Worm (Caenorhabditis elegans) whole organism, young adult: ENCODE results near the gene F22B5.5.

Experiments
- B0019.2 ChIP-seq: fragments of 200-800 bp; sonication (Bioruptor generic); conservative IDR thresholded peaks from 2 replicates; pipeline ENCODE4 v1.3.6; 2022; ENCODE audit warnings: missing genetic modification reagents, missing genetic modification characterization, missing compliant biosample characterization
- F10E7.11 ChIP-seq: sonication (generic microtip); optimal IDR thresholded peaks from 2 replicates; lab custom pipeline; 2017; ENCODE audit warnings: mild to moderate bottlenecking, missing genetic modification characterization, moderate library complexity, missing compliant biosample characterization
- F22D6.2 ChIP-seq: sonication (generic microtip); optimal IDR thresholded peaks from 2 replicates; lab custom pipeline; 2016; ENCODE audit warnings: mild to moderate bottlenecking, missing genetic modification characterization, missing compliant biosample characterization
- F33H1.4 ChIP-seq: fragments of 200-800 bp; sonication (Bioruptor generic); IDR thresholded peaks from 2 replicates; pipeline ENCODE4 v1.3.6; 2022; ENCODE audit warnings: missing genetic modification reagents, missing genetic modification characterization, missing compliant biosample characterization
- F49E8.2 ChIP-seq: sonication (generic microtip); optimal IDR thresholded peaks from 3 replicates; lab custom pipeline; 2017; ENCODE audit warnings: missing genetic modification characterization, mild to moderate bottlenecking, missing compliant biosample characterization, antibody characterized with exemption, moderate library complexity; ENCODE audit not compliant: insufficient read depth
- F52B5.7 ChIP-seq: sonication (generic microtip); optimal IDR thresholded peaks from 2 replicates; lab custom pipeline; 2016; ENCODE audit warnings: mild to moderate bottlenecking, missing genetic modification characterization, missing compliant biosample characterization
- T07F8.4 ChIP-seq: sonication (generic microtip); optimal IDR thresholded peaks from 2 replicates; lab custom pipeline; 2016; ENCODE audit warnings: mild to moderate bottlenecking, missing genetic modification characterization, moderate library complexity, missing compliant biosample characterization
- Y53G8AR.9 ChIP-seq: fragments of 200-800 bp; sonication (Bioruptor generic); conservative IDR thresholded peaks from 2 replicates; pipeline ENCODE4 v1.3.6; 2022; ENCODE audit warnings: missing genetic modification reagents, missing genetic modification characterization, missing compliant biosample characterization
- Y79H2A.3 ChIP-seq: fragments of 200-800 bp; sonication (Bioruptor generic); conservative IDR thresholded peaks from 2 replicates; pipeline ENCODE4 v1.3.6; 2022; ENCODE audit warnings: missing genetic modification reagents, missing genetic modification characterization, missing compliant biosample characterization
- ZK185.1 ChIP-seq: sonication (generic microtip); optimal IDR thresholded peaks from 2 replicates; lab custom pipeline; 2016; ENCODE audit warnings: mild to moderate bottlenecking, missing genetic modification characterization, missing compliant biosample characterization; ENCODE audit not compliant: poor library complexity, severe bottlenecking
- aptf-3 ChIP-seq: fragments of 200-800 bp; sonication (Bioruptor generic); IDR thresholded peaks from 2 replicates; pipeline ENCODE4 v1.3.6; 2022; ENCODE audit warnings: missing genetic modification characterization, missing compliant biosample characterization
- bed-2 ChIP-seq: fragments of 200-800 bp; sonication (Bioruptor generic); IDR thresholded peaks from 2 replicates; pipeline ENCODE4 v1.3.6; 2022; ENCODE audit warnings: missing genetic modification reagents, missing genetic modification characterization, missing compliant biosample characterization
- cebp-2 ChIP-seq: fragments of 200-800 bp; sonication (Bioruptor generic); IDR thresholded peaks from 2 replicates; pipeline ENCODE4 v1.3.6; 2022; ENCODE audit warnings: missing genetic modification characterization, missing compliant biosample characterization
- ceh-27 ChIP-seq: fragments of 200-800 bp; sonication (Bioruptor generic); optimal IDR thresholded peaks from 2 replicates; lab custom pipeline; 2018; ENCODE audit warnings: mild to moderate bottlenecking, missing genetic modification characterization, moderate library complexity, missing compliant biosample characterization
- ceh-40 ChIP-seq: fragments of 200-800 bp; sonication (Bioruptor generic); IDR thresholded peaks from 2 replicates; pipeline ENCODE4 v1.3.6; 2022; ENCODE audit warnings: missing genetic modification characterization, missing compliant biosample characterization
- die-1 ChIP-seq: sonication (generic microtip); optimal IDR thresholded peaks from 2 replicates; lab custom pipeline; 2016; ENCODE audit warnings: missing genotype, mild to moderate bottlenecking, missing genetic modification characterization, missing compliant biosample characterization
- egl-18 ChIP-seq: fragments of 200-800 bp; sonication (Bioruptor generic); IDR thresholded peaks from 2 replicates; pipeline ENCODE4 v1.3.6; 2022; ENCODE audit warnings: missing genetic modification reagents, missing genetic modification characterization, missing compliant biosample characterization
- ets-4 ChIP-seq: fragments of 200-800 bp; sonication (Bioruptor generic); optimal IDR thresholded peaks from 2 replicates; lab custom pipeline; 2018; ENCODE audit warnings: mild to moderate bottlenecking, missing genetic modification characterization, missing compliant biosample characterization
- him-1 ChIP-seq: sonication (generic microtip); optimal IDR thresholded peaks from 2 replicates; lab custom pipeline; 2016; ENCODE audit warnings: missing genotype, missing genetic modification reagents, missing genetic modification characterization, missing compliant biosample characterization
- hmg-1.2 ChIP-seq: fragments of 200-800 bp; sonication (Bioruptor generic); IDR thresholded peaks from 2 replicates; pipeline ENCODE4 v1.3.6; 2022; ENCODE audit warnings: missing genetic modification reagents, missing genetic modification characterization, missing compliant biosample characterization
- hmg-20 ChIP-seq: fragments of 200-800 bp; sonication (Bioruptor generic); IDR thresholded peaks from 2 replicates; pipeline ENCODE4 v1.3.6; 2022; ENCODE audit warnings: missing genetic modification reagents, missing genetic modification characterization, missing compliant biosample characterization
- hrde-1 ChIP-seq: sonication (generic microtip); optimal IDR thresholded peaks from 2 replicates; lab custom pipeline; 2016; ENCODE audit warnings: missing genetic modification characterization, mild to moderate bottlenecking, missing compliant biosample characterization, moderate library complexity, missing genotype, missing genetic modification reagents, borderline replicate concordance
- hsf-1 ChIP-seq: fragments of 200-800 bp; sonication (Bioruptor generic); IDR thresholded peaks from 2 replicates; pipeline ENCODE4 v1.3.6; 2022; ENCODE audit warnings: missing genetic modification reagents, missing genetic modification characterization, missing compliant biosample characterization
- lag-1 ChIP-seq: fragments of 200-800 bp; sonication (Bioruptor generic); IDR thresholded peaks from 2 replicates; pipeline ENCODE4 v1.3.6; 2022; ENCODE audit warnings: missing genetic modification reagents, missing genetic modification characterization, missing compliant biosample characterization
- let-607 ChIP-seq, 2 experiments: fragments of 200-800 bp in 1 of 2; sonication (Bioruptor generic) in 1 of 2; sonication (generic microtip) in 1 of 2; optimal IDR thresholded peaks; 2 replicates each; lab custom pipeline; 2016 to 2018; ENCODE audit warnings: mild to moderate bottlenecking in 2 of 2, missing compliant biosample characterization in 2 of 2, missing genetic modification characterization in 2 of 2, moderate library complexity in 2 of 2, missing genotype in 1 of 2
- lin-26 ChIP-seq: fragments of 200-800 bp; sonication (Bioruptor generic); IDR thresholded peaks from 2 replicates; pipeline ENCODE4 v1.3.6; 2022; ENCODE audit warnings: missing genetic modification reagents, missing genetic modification characterization, missing compliant biosample characterization
- lin-54 ChIP-seq: fragments of 200-800 bp; sonication (Bioruptor generic); optimal IDR thresholded peaks from 2 replicates; lab custom pipeline; 2018; ENCODE audit warnings: mild to moderate bottlenecking, missing genetic modification characterization, missing compliant biosample characterization
- lir-1 ChIP-seq: fragments of 200-800 bp; sonication (Bioruptor generic); conservative IDR thresholded peaks from 2 replicates; pipeline ENCODE4 v1.3.6; 2022; ENCODE audit warnings: missing genetic modification reagents, missing genetic modification characterization, missing compliant biosample characterization
- lsl-1 ChIP-seq: fragments of 200-800 bp; sonication (Bioruptor generic); optimal IDR thresholded peaks from 2 replicates; lab custom pipeline; 2018; ENCODE audit warnings: mild to moderate bottlenecking, missing genetic modification characterization, moderate library complexity, missing compliant biosample characterization
- madf-10 ChIP-seq: sonication (generic microtip); optimal IDR thresholded peaks from 2 replicates; lab custom pipeline; 2016; ENCODE audit warnings: mild to moderate bottlenecking, missing genetic modification characterization, missing compliant biosample characterization
- mel-28 ChIP-seq: sonication (generic microtip); optimal IDR thresholded peaks from 2 replicates; lab custom pipeline; 2016; ENCODE audit warnings: borderline replicate concordance, mild to moderate bottlenecking, missing genetic modification characterization, missing compliant biosample characterization
- nfya-1 ChIP-seq: sonication (generic microtip); optimal IDR thresholded peaks from 2 replicates; lab custom pipeline; 2017; ENCODE audit warnings: antibody characterized with exemption, missing compliant biosample characterization, missing genetic modification characterization, borderline replicate concordance; ENCODE audit not compliant: insufficient read depth
- nfya-2 ChIP-seq: fragments of 200-800 bp; sonication (Bioruptor generic); IDR thresholded peaks from 2 replicates; pipeline ENCODE4 v1.3.6; 2022; ENCODE audit warnings: missing genetic modification reagents, missing genetic modification characterization, missing compliant biosample characterization
- nfyb-1 ChIP-seq: fragments of 200-800 bp; sonication (Bioruptor generic); IDR thresholded peaks from 2 replicates; pipeline ENCODE4 v1.3.6; 2022; ENCODE audit warnings: missing genetic modification reagents, missing genetic modification characterization, missing compliant biosample characterization
- repo-1 ChIP-seq: sonication (generic microtip); optimal IDR thresholded peaks from 2 replicates; lab custom pipeline; 2017; ENCODE audit warnings: mild to moderate bottlenecking, missing genetic modification characterization, missing compliant biosample characterization
- sdz-38 ChIP-seq: sonication (generic microtip); optimal IDR thresholded peaks from 2 replicates; lab custom pipeline; 2016; ENCODE audit warnings: missing genotype, missing genetic modification characterization, missing compliant biosample characterization
- sea-2 ChIP-seq: fragments of 200-800 bp; sonication (Bioruptor generic); IDR thresholded peaks from 2 replicates; pipeline ENCODE4 v1.3.6; 2022; ENCODE audit warnings: missing genetic modification characterization, missing compliant biosample characterization
- snpc-1.3 ChIP-seq: sonication (generic microtip); optimal IDR thresholded peaks from 2 replicates; lab custom pipeline; 2017; ENCODE audit warnings: missing genetic modification characterization, mild to moderate bottlenecking, missing compliant biosample characterization, antibody characterized with exemption, moderate library complexity, missing genotype, missing genetic modification reagents; ENCODE audit not compliant: insufficient read depth
- snpc-3.4 ChIP-seq: sonication (generic microtip); optimal IDR thresholded peaks from 2 replicates; lab custom pipeline; 2017; ENCODE audit warnings: missing genetic modification characterization, mild to moderate bottlenecking, missing compliant biosample characterization, antibody characterized with exemption, moderate library complexity, missing genotype, missing genetic modification reagents
- snpc-4 ChIP-seq, 5 experiments: fragments of 150-350 bp in 1 of 5; sonication (generic microtip) in 4 of 5; optimal IDR thresholded peaks; 2 replicates each; lab custom pipeline; 2014 to 2018; ENCODE audit warnings: missing genetic modification characterization in 5 of 5, missing biosample characterization in 3 of 5, antibody characterized with exemption in 2 of 5, mild to moderate bottlenecking in 2 of 5, missing compliant biosample characterization in 2 of 5, missing genotype in 2 of 5, moderate library complexity in 2 of 5, missing genetic modification reagents in 1 of 5
- sptf-2 ChIP-seq: fragments of 200-800 bp; sonication (Bioruptor generic); optimal IDR thresholded peaks from 2 replicates; lab custom pipeline; 2018; ENCODE audit warnings: mild to moderate bottlenecking, missing genetic modification characterization, missing compliant biosample characterization
- unc-62 ChIP-seq: fragments of 150-350 bp; optimal IDR thresholded peaks from 2 replicates; lab custom pipeline; 2014; ENCODE audit warnings: missing biosample characterization, missing genetic modification reagents, missing genetic modification characterization
- zfh-2 ChIP-seq: fragments of 200-800 bp; sonication (Bioruptor generic); conservative IDR thresholded peaks from 2 replicates; pipeline ENCODE4 v1.3.6; 2022; ENCODE audit warnings: missing genetic modification reagents, missing genetic modification characterization, missing compliant biosample characterization
- ztf-28 ChIP-seq: fragments of 200-800 bp; sonication (Bioruptor generic); IDR thresholded peaks from 2 replicates; pipeline ENCODE4 v1.3.6; 2022; ENCODE audit warnings: missing genetic modification reagents, missing genetic modification characterization, missing compliant biosample characterization
- ztf-3 ChIP-seq: fragments of 200-800 bp; sonication (Bioruptor generic); optimal IDR thresholded peaks from 2 replicates; lab custom pipeline; 2018; ENCODE audit warnings: mild to moderate bottlenecking, missing genetic modification characterization, missing compliant biosample characterization
- ztf-6 ChIP-seq: fragments of 200-800 bp; sonication (Bioruptor generic); IDR thresholded peaks from 2 replicates; pipeline ENCODE4 v1.3.6; 2022; ENCODE audit warnings: missing genetic modification reagents, missing genetic modification characterization, missing compliant biosample characterization

Gene F22B5.5

ce11 chrII:8441519-8441918, 12.9 kb downstream of the F22B5.5 start (continued):
- peak; percentile 59 for TF ChIP-seq snpc-4 (GFP tag; optimal IDR thresholded peaks at IDR 0.05; lab: Kevin White, UChicago)
- peak in 2 of 4 experiments; percentile 26 to 60 for TF ChIP-seq snpc-4 (tag; optimal IDR thresholded peaks at IDR 0.05; lab: Kevin White, UChicago)
- no peak for TF ChIP-seq F49E8.2
- TF ChIP-seq F10E7.11 = peak; percentile 90
- 0 out of 2 replicates have a peak, but pooled peaks have one; percentile 84 for TF ChIP-seq cebp-2
- TF ChIP-seq zfh-2 (GFP tag; lab: Robert Waterston, UW) = no peak
- peak; percentile 49 for TF ChIP-seq F33H1.4
- TF ChIP-seq B0019.2 = no peak
- 0 out of 2 replicates have a peak, but pooled peaks have one; percentile 29 for TF ChIP-seq sea-2 (GFP tag; lab: Robert Waterston, UW)
- peak; percentile 93 for TF ChIP-seq Y53G8AR.9 (GFP tag; lab: Robert Waterston, UW)
- TF ChIP-seq snpc-3.4 (tag; lab: Kevin White, UChicago) = peak; percentile 92
- no peak for TF ChIP-seq nfya-1 (tag; lab: Kevin White, UChicago)
- TF ChIP-seq sdz-38 (tag; lab: Kevin White, UChicago) = peak; percentile 27
- TF ChIP-seq sptf-2 (GFP tag; lab: Kevin White, UChicago) = no peak
- peak; percentile 66 for TF ChIP-seq lin-54 (GFP tag; lab: Kevin White, UChicago)
- peak; percentile 65; the same call in 1 of the 2 replicates for TF ChIP-seq ztf-6
- TF ChIP-seq lsl-1 (GFP tag; lab: Kevin White, UChicago) = peak; percentile 44
- 0 out of 2 replicates have a peak, but pooled peaks have one; percentile 25 for TF ChIP-seq ztf-28
- no peak for TF ChIP-seq ets-4
- TF ChIP-seq F22D6.2 (tag; lab: Kevin White, UChicago) = peak; percentile 39
- no peak for TF ChIP-seq bed-2 (GFP tag; lab: Robert Waterston, UW)
- TF ChIP-seq aptf-3 (GFP tag; lab: Robert Waterston, UW) = peak; percentile 74; the same call in 1 of the 2 replicates
- no peak for TF ChIP-seq mel-28 (tag; lab: Kevin White, UChicago)
- TF ChIP-seq him-1 = no peak
- peak; percentile 93 for TF ChIP-seq F52B5.7 (tag; lab: Kevin White, UChicago)
- no peak for TF ChIP-seq lir-1
- peak; percentile 68 for TF ChIP-seq T07F8.4 (tag; lab: Kevin White, UChicago)
- TF ChIP-seq let-607 (tag; optimal IDR thresholded peaks at IDR 0.05; lab: Kevin White, UChicago) = peak; percentile 32 to 36
- TF ChIP-seq repo-1 (tag; lab: Kevin White, UChicago) = peak; percentile 84
- TF ChIP-seq ceh-27 (GFP tag; lab: Kevin White, UChicago) = peak; percentile 34
- peak; percentile 73 for TF ChIP-seq hmg-1.2 (GFP tag; lab: Robert Waterston, UW)
- TF ChIP-seq hrde-1 (tag; lab: Kevin White, UChicago) = peak; percentile 89
- TF ChIP-seq Y79H2A.3 (GFP tag; lab: Robert Waterston, UW) = 0 out of 2 replicates have a peak, but pooled peaks have one; percentile 28
- peak; percentile 88 for TF ChIP-seq snpc-1.3
- no peak for TF ChIP-seq lag-1 (GFP tag; lab: Robert Waterston, UW)
- peak; percentile 66 for TF ChIP-seq ZK185.1
- TF ChIP-seq nfya-2 (GFP tag; lab: Robert Waterston, UW) = no peak
- 0 out of 2 replicates have a peak, but pooled peaks have one; percentile 65 for TF ChIP-seq hmg-20
- peak; percentile 76 for TF ChIP-seq ceh-40
- peak; percentile 97 for TF ChIP-seq die-1 (tag; lab: Kevin White, UChicago)
- peak; percentile 98 for TF ChIP-seq lin-26 (GFP tag; lab: Robert Waterston, UW)
- peak; percentile 61 for TF ChIP-seq nfyb-1 (GFP tag; lab: Robert Waterston, UW)
- TF ChIP-seq unc-62 (GFP tag; lab: Kevin White, UChicago) = no peak
- peak; percentile 27 for TF ChIP-seq madf-10 (tag; lab: Kevin White, UChicago)
- TF ChIP-seq egl-18 (GFP tag; lab: Robert Waterston, UW) = 0 out of 2 replicates have a peak, but pooled peaks have one; percentile 61
- peak; percentile 81 for TF ChIP-seq hsf-1
- TF ChIP-seq ztf-3 (GFP tag; lab: Kevin White, UChicago) = peak; percentile 6
